Fruit fly (Drosophila melanogaster): ENCODE results near the gene rdgA.

dm6 chrX:8908137-8908536 is 1.3 kb downstream of the rdgA start:
- TF ChIP-seq CG15710 (tag; optimal IDR thresholded peaks at IDR 0.05) (no peak), CG8159 (tag; optimal IDR thresholded peaks at IDR 0.05) (no peak)
